Fruit fly (Drosophila melanogaster) whole organism, embryonic: ENCODE data around the gene CG15365.

Experiments
- B-H2 ChIP-seq: fragments of 200-800 bp; sonication (Bioruptor generic); optimal IDR thresholded peaks from 2 replicates; lab custom pipeline; 2018; ENCODE audit warnings: missing biosample characterization, mild to moderate bottlenecking, missing genetic modification characterization
- CG7963 ChIP-seq: fragments of 200-800 bp; sonication (Bioruptor generic); IDR thresholded peaks from 3 replicates; pipeline ENCODE4 v1.3.6; 2022; ENCODE audit warnings: missing biosample characterization, missing genetic modification characterization; ENCODE audit not compliant: partially characterized antibody
- MTF-1 ChIP-seq: fragments of 200-800 bp; sonication (Bioruptor generic); optimal IDR thresholded peaks from 2 replicates; lab custom pipeline; 2018; ENCODE audit warnings: missing biosample characterization, mild to moderate bottlenecking, missing genetic modification characterization, borderline replicate concordance
- ci ChIP-seq: fragments of 200-800 bp; sonication (Bioruptor generic); IDR thresholded peaks from 3 replicates; pipeline ENCODE4 v1.3.6; 2022; ENCODE audit warnings: missing biosample characterization, missing genetic modification characterization

dm6 chrX:9029416-9029815, 38.4 kb downstream of the CG15365 start:
- TF ChIP-seq CG7963 (GFP tag; lab: Robert Waterston, UW): no peak
- no peak for TF ChIP-seq B-H2 (GFP tag; lab: Kevin White, UChicago)
- TF ChIP-seq MTF-1: no peak
- TF ChIP-seq ci: no peak
